Worm (Caenorhabditis elegans) whole organism, midembryonic: Measurements from ENCODE around the gene nlp-34.

Experiments
- T22C8.4 ChIP-seq: fragments of 200-800 bp; sonication (Bioruptor generic); IDR thresholded peaks from 2 replicates; pipeline ENCODE4 v1.3.6; 2022; ENCODE audit warnings: missing genetic modification characterization, missing compliant biosample characterization
- cog-1 ChIP-seq: sonication (generic microtip); optimal IDR thresholded peaks from 2 replicates; lab custom pipeline; 2016; ENCODE audit warnings: missing genetic modification characterization, missing compliant biosample characterization
- flt-1 ChIP-seq: fragments of 200-800 bp; sonication (Bioruptor generic); IDR thresholded peaks from 2 replicates; pipeline ENCODE4 v1.3.6; 2022; ENCODE audit warnings: missing genetic modification characterization, missing compliant biosample characterization
- klf-2 ChIP-seq: fragments of 200-800 bp; sonication (Bioruptor generic); conservative IDR thresholded peaks from 2 replicates; pipeline ENCODE4 v1.3.6; 2022; ENCODE audit warnings: missing genetic modification reagents, missing genetic modification characterization, missing compliant biosample characterization
- med-1 ChIP-seq: sonication (generic microtip); optimal IDR thresholded peaks from 2 replicates; lab custom pipeline; 2017; ENCODE audit warnings: missing genetic modification characterization, mild to moderate bottlenecking, missing compliant biosample characterization, antibody characterized with exemption, missing genetic modification reagents; ENCODE audit not compliant: insufficient read depth
- ref-1 ChIP-seq: fragments of 200-800 bp; sonication (Bioruptor generic); conservative IDR thresholded peaks from 2 replicates; pipeline ENCODE4 v1.3.6; 2022; ENCODE audit warnings: missing genetic modification reagents, missing genetic modification characterization, missing compliant biosample characterization
- tab-1 ChIP-seq: fragments of 200-800 bp; sonication (Bioruptor generic); IDR thresholded peaks from 2 replicates; pipeline ENCODE4 v1.3.6; 2022; ENCODE audit warnings: missing genetic modification characterization, missing compliant biosample characterization
- ztf-23 ChIP-seq: fragments of 200-800 bp; sonication (Bioruptor generic); IDR thresholded peaks from 2 replicates; pipeline ENCODE4 v1.3.6; 2022; ENCODE audit warnings: missing genetic modification reagents, missing genetic modification characterization, missing compliant biosample characterization
- ztf-29 ChIP-seq: fragments of 200-800 bp; sonication (Bioruptor generic); IDR thresholded peaks from 2 replicates; pipeline ENCODE4 v1.3.6; 2022; ENCODE audit warnings: missing genetic modification reagents, missing genetic modification characterization, missing compliant biosample characterization

The nlp-34 gene

ce11 chrV:3981680-3982079 is 2.7 kb upstream of the nlp-34 start, which contains the start of gene nlp-30:
Gene nlp-30, plus strand, starts transcription at chrV:3981980.
- TF ChIP-seq ztf-23 (GFP tag; lab: Robert Waterston, UW) (no peak), T22C8.4 (GFP tag; lab: Robert Waterston, UW) (no peak), ztf-29 (GFP tag; lab: Robert Waterston, UW) (no peak), klf-2 (GFP tag; lab: Robert Waterston, UW) (no peak), cog-1 (no peak), med-1 (no peak), flt-1 (GFP tag; lab: Robert Waterston, UW) (no peak), ref-1 (GFP tag; lab: Robert Waterston, UW) (no peak), tab-1 (GFP tag; lab: Robert Waterston, UW) (no peak)

ce11 chrV:3980228-3980933 is 1.4 kb upstream of the nlp-34 start:
- no peak for TF ChIP-seq klf-2 (GFP tag; lab: Robert Waterston, UW)
- TF ChIP-seq cog-1: no peak
- no peak for TF ChIP-seq T22C8.4 (GFP tag; lab: Robert Waterston, UW)
- no peak for TF ChIP-seq tab-1 (GFP tag; lab: Robert Waterston, UW)
- no peak for TF ChIP-seq ztf-23 (GFP tag; lab: Robert Waterston, UW)
- TF ChIP-seq med-1: no peak
- TF ChIP-seq flt-1 (GFP tag; lab: Robert Waterston, UW): no peak
- TF ChIP-seq ref-1 (GFP tag; lab: Robert Waterston, UW): no peak
- TF ChIP-seq ztf-29 (GFP tag; lab: Robert Waterston, UW): no peak

- TF ChIP-seq flt-1 (GFP tag; lab: Robert Waterston, UW): no peak
- no peak for TF ChIP-seq ztf-29 (GFP tag; lab: Robert Waterston, UW)
- TF ChIP-seq ref-1 (GFP tag; lab: Robert Waterston, UW): no peak
- no peak for TF ChIP-seq T22C8.4 (GFP tag; lab: Robert Waterston, UW)
- TF ChIP-seq med-1: no peak
- TF ChIP-seq cog-1: no peak
- TF ChIP-seq klf-2 (GFP tag; lab: Robert Waterston, UW): no peak
- no peak for TF ChIP-seq ztf-23 (GFP tag; lab: Robert Waterston, UW)
- no peak for TF ChIP-seq tab-1 (GFP tag; lab: Robert Waterston, UW)
Measured at ce11 chrV:3979819-3980218, 885 bp upstream of the nlp-34 start, which contains the start of gene nlp-31. Gene nlp-31, plus strand, starts transcription at chrV:3980055.

ce11 chrV:3976964-3977363 is 2.0 kb downstream of the nlp-34 start, which contains the start of gene str-83:
Gene str-83, plus strand, starts transcription at chrV:3977264.
- TF ChIP-seq ztf-23 (GFP tag; lab: Robert Waterston, UW): no peak
- no peak for TF ChIP-seq flt-1 (GFP tag; lab: Robert Waterston, UW)
- no peak for TF ChIP-seq T22C8.4 (GFP tag; lab: Robert Waterston, UW)
- no peak for TF ChIP-seq klf-2 (GFP tag; lab: Robert Waterston, UW)
- no peak for TF ChIP-seq med-1
- no peak for TF ChIP-seq ztf-29 (GFP tag; lab: Robert Waterston, UW)
- TF ChIP-seq tab-1 (GFP tag; lab: Robert Waterston, UW): no peak
- no peak for TF ChIP-seq cog-1
- no peak for TF ChIP-seq ref-1 (GFP tag; lab: Robert Waterston, UW)

- no peak for TF ChIP-seq tab-1 (GFP tag; lab: Robert Waterston, UW)
- no peak for TF ChIP-seq klf-2 (GFP tag; lab: Robert Waterston, UW)
- no peak for TF ChIP-seq med-1
Measured at ce11 chrV:3974361-3974760, 4.6 kb downstream of the nlp-34 start, which contains the start of gene str-82. Gene str-82, plus strand, starts transcription at chrV:3974661.

ce11 chrV:3972846-3973245 is 6.1 kb downstream of the nlp-34 start, which contains the start of gene cyp-34A10:
Gene cyp-34A10, minus strand, starts transcription at chrV:3972991.
- no peak for TF ChIP-seq ztf-29 (GFP tag; lab: Robert Waterston, UW)
- no peak for TF ChIP-seq ztf-23 (GFP tag; lab: Robert Waterston, UW)
- no peak for TF ChIP-seq cog-1
- TF ChIP-seq tab-1 (GFP tag; lab: Robert Waterston, UW): no peak
- no peak for TF ChIP-seq flt-1 (GFP tag; lab: Robert Waterston, UW)
- TF ChIP-seq med-1: no peak
- TF ChIP-seq T22C8.4 (GFP tag; lab: Robert Waterston, UW): no peak
- no peak for TF ChIP-seq ref-1 (GFP tag; lab: Robert Waterston, UW)
- TF ChIP-seq klf-2 (GFP tag; lab: Robert Waterston, UW): no peak

ce11 chrV:3970410-3970809 is 8.5 kb downstream of the nlp-34 start, which contains the start of gene cyp-34A9:
Gene cyp-34A9, minus strand, starts transcription at chrV:3970540.
- no peak for TF ChIP-seq T22C8.4 (GFP tag; lab: Robert Waterston, UW)
- TF ChIP-seq ztf-23 (GFP tag; lab: Robert Waterston, UW): no peak
- no peak for TF ChIP-seq med-1
- TF ChIP-seq flt-1 (GFP tag; lab: Robert Waterston, UW): no peak
- no peak for TF ChIP-seq klf-2 (GFP tag; lab: Robert Waterston, UW)
- no peak for TF ChIP-seq ref-1 (GFP tag; lab: Robert Waterston, UW)
- TF ChIP-seq tab-1 (GFP tag; lab: Robert Waterston, UW): no peak
- TF ChIP-seq cog-1: no peak
- TF ChIP-seq ztf-29 (GFP tag; lab: Robert Waterston, UW): no peak

- TF ChIP-seq med-1 (no peak), flt-1 (GFP tag; lab: Robert Waterston, UW) (no peak), tab-1 (GFP tag; lab: Robert Waterston, UW) (no peak), cog-1 (no peak), ref-1 (GFP tag; lab: Robert Waterston, UW) (no peak)
Measured at ce11 chrV:3969664-3970063, 9.3 kb downstream of the nlp-34 start.

- TF ChIP-seq ztf-29 (GFP tag; lab: Robert Waterston, UW): no peak
- TF ChIP-seq T22C8.4 (GFP tag; lab: Robert Waterston, UW): no peak
- no peak for TF ChIP-seq cog-1
- TF ChIP-seq flt-1 (GFP tag; lab: Robert Waterston, UW): no peak
- no peak for TF ChIP-seq ztf-23 (GFP tag; lab: Robert Waterston, UW)
- TF ChIP-seq tab-1 (GFP tag; lab: Robert Waterston, UW): no peak
- TF ChIP-seq klf-2 (GFP tag; lab: Robert Waterston, UW): no peak
- no peak for TF ChIP-seq med-1
- TF ChIP-seq ref-1 (GFP tag; lab: Robert Waterston, UW): no peak
Measured at ce11 chrV:3968929-3969328, 10.0 kb downstream of the nlp-34 start.
